Fruit fly (Drosophila melanogaster) whole organism, adult: ENCODE measurements around the gene betaNACtes1.

Source experiments
- CG11617 ChIP-seq: fragments of 200-800 bp; sonication (Bioruptor generic); optimal IDR thresholded peaks from 2 replicates; lab custom pipeline; 2017; ENCODE audit warnings: mild to moderate bottlenecking, missing biosample characterization, missing genetic modification reagents, missing genetic modification characterization
- CG12768 ChIP-seq: fragments of 200-800 bp; sonication (Bioruptor generic); optimal IDR thresholded peaks from 2 replicates; lab custom pipeline; 2017; ENCODE audit warnings: missing biosample characterization, missing genetic modification characterization, mild to moderate bottlenecking, moderate library complexity, missing genetic modification reagents
- CG14711 ChIP-seq: fragments of 200-800 bp; sonication (Bioruptor generic); optimal IDR thresholded peaks from 2 replicates; lab custom pipeline; 2018; ENCODE audit warnings: missing biosample characterization, mild to moderate bottlenecking, missing genetic modification characterization, moderate library complexity
- CG1620 ChIP-seq: fragments of 200-800 bp; sonication (Bioruptor generic); optimal IDR thresholded peaks from 2 replicates; lab custom pipeline; 2016; ENCODE audit warnings: missing biosample characterization, missing genetic modification characterization
- CG33017 ChIP-seq: fragments of 200-800 bp; sonication (Bioruptor generic); optimal IDR thresholded peaks from 2 replicates; lab custom pipeline; 2018; ENCODE audit warnings: missing biosample characterization, mild to moderate bottlenecking, missing genetic modification characterization, moderate library complexity
- CG5204 ChIP-seq: fragments of 200-800 bp; sonication (Bioruptor generic); optimal IDR thresholded peaks from 2 replicates; lab custom pipeline; 2016; ENCODE audit warnings: missing biosample characterization, missing genetic modification characterization
- CG7045 ChIP-seq: fragments of 200-800 bp; sonication (Bioruptor generic); optimal IDR thresholded peaks from 2 replicates; lab custom pipeline; 2017; ENCODE audit warnings: missing biosample characterization, mild to moderate bottlenecking, missing genetic modification characterization
- CG7101 ChIP-seq: fragments of 200-800 bp; sonication (Bioruptor generic); optimal IDR thresholded peaks from 2 replicates; lab custom pipeline; 2018; ENCODE audit warnings: missing biosample characterization, mild to moderate bottlenecking, missing genetic modification characterization, moderate library complexity
- Clk ChIP-seq: fragments of 200-800 bp; sonication (Bioruptor generic); optimal IDR thresholded peaks from 2 replicates; lab custom pipeline; 2017; ENCODE audit warnings: missing biosample characterization, missing genetic modification characterization
- Crg-1 ChIP-seq: fragments of 200-800 bp; sonication (Bioruptor generic); optimal IDR thresholded peaks from 2 replicates; lab custom pipeline; 2016; ENCODE audit warnings: missing biosample characterization, missing genetic modification characterization
- Hr96 ChIP-seq: fragments of 200-800 bp; sonication (Bioruptor generic); optimal IDR thresholded peaks from 2 replicates; lab custom pipeline; 2016; ENCODE audit warnings: missing biosample characterization, missing genetic modification characterization
- Mnt ChIP-seq: fragments of 200-800 bp; sonication (Bioruptor generic); optimal IDR thresholded peaks from 2 replicates; lab custom pipeline; 2016; ENCODE audit warnings: missing biosample characterization, mild to moderate bottlenecking, missing genetic modification characterization
- bab1 ChIP-seq: fragments of 200-800 bp; sonication (Bioruptor generic); optimal IDR thresholded peaks from 3 replicates; lab custom pipeline; 2019; ENCODE audit warnings: missing biosample characterization, mild to moderate bottlenecking, missing genetic modification characterization, moderate library complexity
- cic ChIP-seq: fragments of 200-800 bp; sonication (Bioruptor generic); optimal IDR thresholded peaks from 2 replicates; lab custom pipeline; 2017; ENCODE audit warnings: missing biosample characterization, mild to moderate bottlenecking, missing genetic modification characterization, moderate library complexity
- cnc ChIP-seq, 2 experiments: fragments of >200 bp; optimal IDR thresholded peaks; 2 replicates each; lab custom pipeline; 2017
- kay ChIP-seq: fragments of 200-800 bp; sonication (Bioruptor generic); peaks from one replicate; lab custom pipeline; 2016; ENCODE audit warnings: missing biosample characterization, missing genetic modification characterization, borderline replicate concordance
- ovo ChIP-seq: fragments of 200-800 bp; sonication (Bioruptor generic); optimal IDR thresholded peaks from 2 replicates; lab custom pipeline; 2016; ENCODE audit warnings: missing biosample characterization, missing genetic modification characterization
- pad ChIP-seq: fragments of 200-800 bp; sonication (Bioruptor generic); optimal IDR thresholded peaks from 3 replicates; lab custom pipeline; 2017; ENCODE audit warnings: missing biosample characterization, missing genetic modification characterization, mild to moderate bottlenecking, moderate library complexity, missing genetic modification reagents
- tj ChIP-seq: fragments of 200-800 bp; sonication (Bioruptor generic); optimal IDR thresholded peaks from 3 replicates; lab custom pipeline; 2017; ENCODE audit warnings: missing biosample characterization, mild to moderate bottlenecking, missing genetic modification characterization, moderate library complexity
- toe ChIP-seq: fragments of 200-800 bp; sonication (Bioruptor generic); optimal IDR thresholded peaks from 2 replicates; lab custom pipeline; 2016; ENCODE audit warnings: missing biosample characterization, missing genetic modification characterization

betaNACtes1 gene

dm6 chrX:14180728-14181127 lies 8.3 kb upstream of the betaNACtes1 start, which contains the start of gene CG11584:
TSS of gene CG11584 (plus strand) at chrX:14181028.
- no peak for TF ChIP-seq Hr96 (GFP tag; lab: Kevin White, UChicago)
- no peak for TF ChIP-seq CG5204 (GFP tag; lab: Kevin White, UChicago)
- no peak for TF ChIP-seq CG7101 (tag; lab: Kevin White, UChicago)
- no peak for TF ChIP-seq Mnt (GFP tag; lab: Kevin White, UChicago)
- no peak for TF ChIP-seq CG33017 (tag; lab: Kevin White, UChicago)
- no peak for TF ChIP-seq bab1 (GFP tag; lab: Kevin White, UChicago)
- no peak for TF ChIP-seq cic (GFP tag; lab: Kevin White, UChicago)
- TF ChIP-seq CG11617 (GFP tag; lab: Kevin White, UChicago): no peak
- TF ChIP-seq CG14711 (tag; lab: Kevin White, UChicago): no peak
- no peak for TF ChIP-seq pad (GFP tag; lab: Kevin White, UChicago)
- TF ChIP-seq Clk: no peak
- TF ChIP-seq toe (GFP tag; lab: Kevin White, UChicago): no peak
- no peak for TF ChIP-seq CG1620 (GFP tag; lab: Kevin White, UChicago)
- TF ChIP-seq CG7045 (GFP tag; lab: Kevin White, UChicago): no peak
- no peak for TF ChIP-seq ovo (GFP tag; lab: Kevin White, UChicago)
- no peak for TF ChIP-seq CG12768 (GFP tag; lab: Kevin White, UChicago)
- TF ChIP-seq tj (GFP tag; lab: Kevin White, UChicago): no peak
- no peak for TF ChIP-seq cnc (optimal IDR thresholded peaks at IDR 0.05; lab: Kevin White, UChicago)

dm6 chrX:14176623-14177022 lies 4.2 kb upstream of the betaNACtes1 start, which contains the start of gene CG11581:
TSS of gene CG11581 (plus strand) at chrX:14176923.
- TF ChIP-seq tj (GFP tag; lab: Kevin White, UChicago) (no peak), CG14711 (tag; lab: Kevin White, UChicago) (no peak), cic (GFP tag; lab: Kevin White, UChicago) (no peak), Crg-1 (no peak), toe (GFP tag; lab: Kevin White, UChicago) (no peak), CG1620 (GFP tag; lab: Kevin White, UChicago) (no peak), ovo (GFP tag; lab: Kevin White, UChicago) (no peak), CG33017 (tag; lab: Kevin White, UChicago) (no peak), pad (GFP tag; lab: Kevin White, UChicago) (no peak), Clk (no peak), Hr96 (GFP tag; lab: Kevin White, UChicago) (no peak), cnc (optimal IDR thresholded peaks at IDR 0.05; lab: Kevin White, UChicago) (no peak), kay (no peak), Mnt (GFP tag; lab: Kevin White, UChicago) (no peak), CG5204 (GFP tag; lab: Kevin White, UChicago) (no peak)

- no peak for TF ChIP-seq toe (GFP tag; lab: Kevin White, UChicago)
- no peak for TF ChIP-seq ovo (GFP tag; lab: Kevin White, UChicago)
- TF ChIP-seq CG33017 (tag; lab: Kevin White, UChicago): no peak
- TF ChIP-seq cnc (optimal IDR thresholded peaks at IDR 0.05; lab: Kevin White, UChicago): no peak
- no peak for TF ChIP-seq CG1620 (GFP tag; lab: Kevin White, UChicago)
- TF ChIP-seq Clk: no peak
- no peak for TF ChIP-seq CG5204 (GFP tag; lab: Kevin White, UChicago)
- TF ChIP-seq Mnt (GFP tag; lab: Kevin White, UChicago): no peak
Measured at dm6 chrX:14175663-14176062, 3.2 kb upstream of the betaNACtes1 start.

- TF ChIP-seq bab1 (GFP tag; lab: Kevin White, UChicago): no peak
Measured at dm6 chrX:14174456-14174855, 2.0 kb upstream of the betaNACtes1 start, which contains the start of gene CG1368. TSS of gene CG1368 (plus strand) at chrX:14174756.

- TF ChIP-seq CG7101 (tag; lab: Kevin White, UChicago) (no peak), cnc (optimal IDR thresholded peaks at IDR 0.05; lab: Kevin White, UChicago) (no peak), CG33017 (tag; lab: Kevin White, UChicago) (no peak), tj (GFP tag; lab: Kevin White, UChicago) (no peak)
Measured at dm6 chrX:14173654-14174053, 1.2 kb upstream of the betaNACtes1 start.

dm6 chrX:14169068-14169642 lies 3.3 kb downstream of the betaNACtes1 start, which contains the start of gene CG12480:
TSS of gene CG12480 (plus strand) at chrX:14169592.
- TF ChIP-seq CG12768 (GFP tag; lab: Kevin White, UChicago) (no peak), CG5204 (GFP tag; lab: Kevin White, UChicago) (no peak), Clk (no peak), CG11617 (GFP tag; lab: Kevin White, UChicago) (no peak), toe (GFP tag; lab: Kevin White, UChicago) (no peak), tj (GFP tag; lab: Kevin White, UChicago) (no peak), Crg-1 (no peak), CG1620 (GFP tag; lab: Kevin White, UChicago) (no peak), Mnt (GFP tag; lab: Kevin White, UChicago) (no peak), CG33017 (tag; lab: Kevin White, UChicago) (no peak), Hr96 (GFP tag; lab: Kevin White, UChicago) (no peak), pad (GFP tag; lab: Kevin White, UChicago) (no peak), CG14711 (tag; lab: Kevin White, UChicago) (no peak), bab1 (GFP tag; lab: Kevin White, UChicago) (no peak), cnc (optimal IDR thresholded peaks at IDR 0.05; lab: Kevin White, UChicago) (no peak), ovo (GFP tag; lab: Kevin White, UChicago) (no peak), cic (GFP tag; lab: Kevin White, UChicago) (no peak)
